Fruit fly (Drosophila melanogaster) whole organism, embryonic: ENCODE measurements around the gene Pka-C3.

Experiments used
- Atf6 ChIP-seq: fragments of 200-800 bp; sonication (Bioruptor generic); IDR thresholded peaks from 2 replicates; pipeline ENCODE4 v1.3.6; 2022; ENCODE audit warnings: missing biosample characterization, missing genetic modification characterization
- Bteb2 ChIP-seq: fragments of 200-800 bp; sonication (Bioruptor generic); optimal IDR thresholded peaks from 2 replicates; lab custom pipeline; 2016; ENCODE audit warnings: missing biosample characterization, missing genetic modification characterization
- CG10431 ChIP-seq: fragments of 200-800 bp; sonication (Bioruptor generic); optimal IDR thresholded peaks from 3 replicates; lab custom pipeline; 2018; ENCODE audit warnings: missing biosample characterization, mild to moderate bottlenecking, missing genetic modification characterization
- CG10654 ChIP-seq: fragments of 200-800 bp; sonication (Bioruptor generic); optimal IDR thresholded peaks from 2 replicates; lab custom pipeline; 2016; ENCODE audit warnings: missing biosample characterization, missing genetic modification characterization
- CG11085 ChIP-seq: fragments of 200-800 bp; sonication (Bioruptor generic); IDR thresholded peaks from 2 replicates; pipeline ENCODE4 v1.3.6; 2022; ENCODE audit warnings: missing biosample characterization, missing genetic modification characterization
- CG12391 ChIP-seq: fragments of 200-800 bp; sonication (Bioruptor generic); optimal IDR thresholded peaks from 3 replicates; lab custom pipeline; 2018; ENCODE audit warnings: missing biosample characterization, mild to moderate bottlenecking, missing genetic modification characterization, moderate library complexity
- CG14014 ChIP-seq: fragments of 200-800 bp; sonication (Bioruptor generic); IDR thresholded peaks from 2 replicates; pipeline ENCODE4 v1.3.6; 2022; ENCODE audit warnings: missing biosample characterization, missing genetic modification characterization
- CG14860 ChIP-seq: fragments of 200-800 bp; sonication (Bioruptor generic); IDR thresholded peaks from 3 replicates; pipeline ENCODE4 v1.3.6; 2022; ENCODE audit warnings: missing biosample characterization, missing genetic modification characterization; ENCODE audit not compliant: partially characterized antibody
- CG17568 ChIP-seq: fragments of 200-800 bp; sonication (Bioruptor generic); optimal IDR thresholded peaks from 2 replicates; lab custom pipeline; 2018; ENCODE audit warnings: missing biosample characterization, mild to moderate bottlenecking, missing genetic modification characterization, moderate library complexity
- CG18476 ChIP-seq: fragments of 200-800 bp; sonication (Bioruptor generic); optimal IDR thresholded peaks from 2 replicates; lab custom pipeline; 2016; ENCODE audit warnings: missing biosample characterization, mild to moderate bottlenecking, missing genetic modification characterization
- CG18599 ChIP-seq: fragments of 200-800 bp; sonication (Bioruptor generic); optimal IDR thresholded peaks from 3 replicates; lab custom pipeline; 2017; ENCODE audit warnings: missing biosample characterization, missing genetic modification characterization, mild to moderate bottlenecking, moderate library complexity, missing genetic modification reagents
- CG2129 ChIP-seq: fragments of 200-800 bp; sonication (Bioruptor generic); IDR thresholded peaks from 2 replicates; pipeline ENCODE4 v1.3.6; 2022; ENCODE audit warnings: missing biosample characterization, missing genetic modification characterization; ENCODE audit not compliant: partially characterized antibody
- CG5953 ChIP-seq: fragments of 200-800 bp; sonication (Bioruptor generic); IDR thresholded peaks from 2 replicates; pipeline ENCODE4 v1.3.6; 2022; ENCODE audit warnings: missing biosample characterization, missing genetic modification characterization
- CG6272 ChIP-seq: fragments of 200-800 bp; sonication (Bioruptor generic); IDR thresholded peaks from 2 replicates; pipeline ENCODE4 v1.3.6; 2022; ENCODE audit warnings: missing biosample characterization, missing genetic modification characterization
- CG6683 ChIP-seq: fragments of 200-800 bp; sonication (Bioruptor generic); optimal IDR thresholded peaks from 2 replicates; lab custom pipeline; 2017; ENCODE audit warnings: missing biosample characterization, mild to moderate bottlenecking, missing genetic modification characterization, missing genetic modification reagents
- CG7372 ChIP-seq: fragments of 200-800 bp; sonication (Bioruptor generic); IDR thresholded peaks from 2 replicates; pipeline ENCODE4 v1.3.6; 2022; ENCODE audit warnings: missing biosample characterization, missing genetic modification characterization
- CG7556 ChIP-seq: fragments of 200-800 bp; sonication (Bioruptor generic); optimal IDR thresholded peaks from 2 replicates; lab custom pipeline; 2017; ENCODE audit warnings: missing biosample characterization, mild to moderate bottlenecking, missing genetic modification characterization
- CG9609 ChIP-seq: fragments of 200-800 bp; sonication (Bioruptor generic); optimal IDR thresholded peaks from 3 replicates; lab custom pipeline; 2016; ENCODE audit warnings: missing biosample characterization, missing genetic modification characterization
- CG9876 ChIP-seq: fragments of 200-800 bp; sonication (Bioruptor generic); optimal IDR thresholded peaks from 2 replicates; lab custom pipeline; 2016; ENCODE audit warnings: missing biosample characterization, missing genetic modification characterization
- Chrac-16 ChIP-seq: fragments of 200-800 bp; sonication (Bioruptor generic); optimal IDR thresholded peaks from 3 replicates; lab custom pipeline; 2016; ENCODE audit warnings: missing biosample characterization, missing genetic modification characterization
- CoRest ChIP-seq: fragments of 200-800 bp; sonication (Bioruptor generic); optimal IDR thresholded peaks from 3 replicates; lab custom pipeline; 2018; ENCODE audit warnings: missing biosample characterization, mild to moderate bottlenecking, missing genetic modification characterization, moderate library complexity
- Hey ChIP-seq: fragments of 200-800 bp; sonication (Bioruptor generic); optimal IDR thresholded peaks from 3 replicates; lab custom pipeline; 2018; ENCODE audit warnings: missing biosample characterization, mild to moderate bottlenecking, missing genetic modification characterization
- Hmr ChIP-seq: fragments of 200-800 bp; sonication (Bioruptor generic); optimal IDR thresholded peaks from 3 replicates; lab custom pipeline; 2017; ENCODE audit warnings: mild to moderate bottlenecking, missing biosample characterization, missing genetic modification reagents, missing genetic modification characterization
- Lhr ChIP-seq: fragments of 200-800 bp; sonication (Bioruptor generic); optimal IDR thresholded peaks from 3 replicates; lab custom pipeline; 2017; ENCODE audit warnings: mild to moderate bottlenecking, missing biosample characterization, missing genetic modification reagents, missing genetic modification characterization
- NfI ChIP-seq: fragments of 200-800 bp; sonication (Bioruptor generic); optimal IDR thresholded peaks from 3 replicates; lab custom pipeline; 2018; ENCODE audit warnings: missing biosample characterization, mild to moderate bottlenecking, missing genetic modification characterization, moderate library complexity
- Rx ChIP-seq: fragments of 200-800 bp; sonication (Bioruptor generic); IDR thresholded peaks from 2 replicates; pipeline ENCODE4 v1.3.6; 2022; ENCODE audit warnings: missing biosample characterization, missing genetic modification characterization
- Sox102F ChIP-seq: fragments of 200-800 bp; sonication (Bioruptor generic); optimal IDR thresholded peaks from 2 replicates; lab custom pipeline; 2018; ENCODE audit warnings: missing biosample characterization, mild to moderate bottlenecking, missing genetic modification characterization, moderate library complexity
- Tbp ChIP-seq: fragments of >200 bp; optimal IDR thresholded peaks from 2 replicates; lab custom pipeline; 2018; ENCODE audit warnings: missing biosample characterization, missing genetic modification characterization
- Xbp1 ChIP-seq: fragments of 200-800 bp; sonication (Bioruptor generic); optimal IDR thresholded peaks from 3 replicates; lab custom pipeline; 2016; ENCODE audit warnings: missing biosample characterization, mild to moderate bottlenecking, missing genetic modification characterization
- Xrp1 ChIP-seq: fragments of 200-800 bp; sonication (Bioruptor generic); IDR thresholded peaks from 2 replicates; pipeline ENCODE4 v1.3.6; 2022; ENCODE audit warnings: missing biosample characterization, missing genetic modification characterization
- gcm ChIP-seq: fragments of 200-800 bp; sonication (Bioruptor generic); optimal IDR thresholded peaks from 2 replicates; lab custom pipeline; 2019; ENCODE audit warnings: missing biosample characterization, mild to moderate bottlenecking, missing genetic modification characterization, moderate library complexity
- gro ChIP-seq: fragments of 200-800 bp; sonication (Bioruptor generic); optimal IDR thresholded peaks from 2 replicates; lab custom pipeline; 2016; ENCODE audit warnings: missing biosample characterization, missing genetic modification characterization
- her ChIP-seq: fragments of 200-800 bp; sonication (Bioruptor generic); optimal IDR thresholded peaks from 2 replicates; lab custom pipeline; 2016; ENCODE audit warnings: missing biosample characterization, missing genetic modification characterization
- jumu ChIP-seq: fragments of 200-800 bp; sonication (Bioruptor generic); optimal IDR thresholded peaks from 3 replicates; lab custom pipeline; 2016; ENCODE audit warnings: missing biosample characterization, missing genetic modification characterization
- kah ChIP-seq: fragments of 200-800 bp; sonication (Bioruptor generic); optimal IDR thresholded peaks from 2 replicates; lab custom pipeline; 2018; ENCODE audit warnings: missing biosample characterization, mild to moderate bottlenecking, missing genetic modification characterization
- lola ChIP-seq, 3 experiments: fragments of >200 bp in 2 of 3; fragments of 200-800 bp in 1 of 3; sonication (Bioruptor generic) in 1 of 3; optimal IDR thresholded peaks; 2 replicates each; lab custom pipeline; 2017 to 2019; ENCODE audit warnings: missing biosample characterization in 3 of 3, missing genetic modification characterization in 3 of 3, mild to moderate bottlenecking in 1 of 3, moderate library complexity in 1 of 3
- nau ChIP-seq: fragments of 200-800 bp; sonication (Bioruptor generic); optimal IDR thresholded peaks from 3 replicates; lab custom pipeline; 2017; ENCODE audit warnings: missing biosample characterization, mild to moderate bottlenecking, missing genetic modification characterization, missing genetic modification reagents
- p53 ChIP-seq: fragments of 200-800 bp; sonication (Bioruptor generic); optimal IDR thresholded peaks from 2 replicates; lab custom pipeline; 2016; ENCODE audit warnings: missing biosample characterization, missing genetic modification characterization
- pan ChIP-seq, 4 experiments: fragments of >200 bp in 3 of 4; fragments of 200-800 bp in 1 of 4; sonication (Bioruptor generic) in 1 of 4; optimal IDR thresholded peaks in 3 of 4; IDR thresholded peaks in 1 of 4; 2 replicates each; pipeline versions ENCODE4 v1.3.6 to Lab custom; 2017 to 2022; ENCODE audit warnings: missing biosample characterization in 2 of 4, missing genetic modification characterization in 2 of 4, mixed read lengths in 1 of 4
- pho ChIP-seq: fragments of 200-800 bp; sonication (Bioruptor generic); optimal IDR thresholded peaks from 2 replicates; lab custom pipeline; 2016; ENCODE audit warnings: missing biosample characterization, missing genetic modification characterization
- prd ChIP-seq, 3 experiments: fragments of >200 bp in 2 of 3; fragments of 200-800 bp in 1 of 3; sonication (Bioruptor generic) in 1 of 3; optimal IDR thresholded peaks in 2 of 3; IDR thresholded peaks in 1 of 3; 2 replicates in 2 of 3; 3 replicates in 1 of 3; pipeline versions ENCODE4 v1.3.6 to Lab custom; 2017 to 2022; ENCODE audit warnings: missing biosample characterization in 1 of 3, missing genetic modification characterization in 1 of 3
- sc ChIP-seq, 3 experiments: fragments of >200 bp in 2 of 3; fragments of 200-800 bp in 1 of 3; sonication (Bioruptor generic) in 1 of 3; optimal IDR thresholded peaks; 2 replicates in 2 of 3; 3 replicates in 1 of 3; lab custom pipeline; 2017; ENCODE audit warnings: mild to moderate bottlenecking in 1 of 3, missing biosample characterization in 1 of 3, missing genetic modification characterization in 1 of 3, missing genetic modification reagents in 1 of 3
- scrt ChIP-seq: fragments of 200-800 bp; sonication (Bioruptor generic); optimal IDR thresholded peaks from 2 replicates; lab custom pipeline; 2018; ENCODE audit warnings: missing biosample characterization, mild to moderate bottlenecking, missing genetic modification characterization, moderate library complexity
- sim ChIP-seq: fragments of 200-800 bp; sonication (Bioruptor generic); IDR thresholded peaks from 2 replicates; pipeline ENCODE4 v1.3.6; 2022; ENCODE audit warnings: missing biosample characterization, missing genetic modification characterization
- ssp ChIP-seq: fragments of 200-800 bp; sonication (Bioruptor generic); IDR thresholded peaks from 2 replicates; pipeline ENCODE4 v1.3.6; 2022; ENCODE audit warnings: missing biosample characterization, missing genetic modification characterization
- toy ChIP-seq: fragments of 200-800 bp; sonication (Bioruptor generic); IDR thresholded peaks from 2 replicates; pipeline ENCODE4 v1.3.6; 2022; ENCODE audit warnings: missing biosample characterization, missing genetic modification characterization
- wor ChIP-seq: fragments of 200-800 bp; sonication (Bioruptor generic); IDR thresholded peaks from 2 replicates; pipeline ENCODE4 v1.3.6; 2022; ENCODE audit warnings: missing biosample characterization, missing genetic modification characterization

The Pka-C3 gene

DNA sequence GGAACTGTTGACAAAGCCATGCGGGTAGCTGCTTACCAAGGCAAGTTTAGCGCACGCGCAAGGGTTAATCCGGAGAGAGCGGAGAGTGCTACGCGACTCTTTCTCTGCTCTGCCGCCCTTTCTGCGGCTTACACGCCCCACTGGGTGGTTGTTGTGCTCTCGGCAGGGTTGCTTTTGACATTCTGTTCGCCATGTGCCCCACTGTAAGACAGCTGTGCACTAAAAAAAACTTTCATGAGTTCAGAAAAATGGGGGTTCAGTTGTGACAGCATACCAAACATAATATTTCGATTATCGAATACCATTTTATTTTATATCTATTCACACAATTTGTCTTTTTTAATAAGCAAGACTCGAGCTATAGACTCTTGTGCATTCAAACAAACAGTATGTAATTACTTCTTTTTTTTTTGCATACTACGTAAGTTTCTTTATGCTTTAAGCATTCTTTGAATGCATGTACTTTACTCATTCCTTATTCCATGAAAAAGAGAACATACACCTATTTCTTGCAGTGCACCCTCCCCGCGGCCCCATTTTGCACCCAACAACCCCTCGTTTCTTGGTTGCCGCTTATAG lies 33.5 kb downstream of the Pka-C3 start (continued):
- peak; percentile 74 for TF ChIP-seq Hmr (GFP tag; lab: Kevin White, UChicago)
- TF ChIP-seq kah (GFP tag; lab: Kevin White, UChicago), result no peak
- peak; percentile 9 for TF ChIP-seq jumu (GFP tag; lab: Kevin White, UChicago)
- TF ChIP-seq CG7372 (GFP tag; lab: Robert Waterston, UW), result no peak
- no peak for TF ChIP-seq CG2129 (GFP tag; lab: Robert Waterston, UW)
- TF ChIP-seq CG14860 (GFP tag; lab: Robert Waterston, UW), result no peak
- TF ChIP-seq CG10654 (GFP tag; lab: Kevin White, UChicago), result no peak
- peak; percentile 89 for TF ChIP-seq CG18599 (GFP tag; lab: Kevin White, UChicago)
- no peak for TF ChIP-seq CG9876
- peak; percentile 53 for TF ChIP-seq CG12391 (tag; lab: Kevin White, UChicago)
- TF ChIP-seq, all 482 proteins: peak for 170

DNA sequence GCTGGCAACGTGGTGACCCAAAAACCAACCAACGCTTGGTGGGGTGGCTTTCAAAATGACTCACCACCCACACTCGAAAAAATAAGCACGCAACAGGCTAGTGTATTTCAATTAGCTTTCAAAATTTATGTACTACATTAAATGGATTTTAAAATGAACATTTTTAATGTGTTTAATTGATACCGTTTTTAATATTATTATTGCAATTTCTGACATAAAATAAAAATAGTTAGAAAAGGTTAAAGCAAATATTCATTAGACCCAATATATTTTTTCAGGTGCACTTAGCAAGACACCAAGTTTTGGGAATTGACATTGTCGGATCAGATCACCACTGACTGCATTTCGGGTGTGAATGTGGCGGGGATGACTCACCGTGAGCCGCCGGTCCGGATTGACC lies 48.3 kb downstream of the Pka-C3 start:
- TF ChIP-seq Hey (tag; lab: Kevin White, UChicago), result no peak
- no peak for TF ChIP-seq lola (GFP tag; optimal IDR thresholded peaks at IDR 0.05; lab: Kevin White, UChicago)
- no peak for TF ChIP-seq Lhr
- peak; percentile 32 for TF ChIP-seq Sox102F (GFP tag; lab: Kevin White, UChicago)
- TF ChIP-seq pan (optimal IDR thresholded peaks at IDR 0.05; lab: Kevin White, UChicago), result no peak
- no peak for TF ChIP-seq pan (GFP tag; optimal IDR thresholded peaks at IDR 0.05 in 1 of 2, IDR thresholded peaks at IDR 0.05 in 1 of 2)
- no peak for TF ChIP-seq sc (optimal IDR thresholded peaks at IDR 0.05; lab: Kevin White, UChicago)
- TF ChIP-seq sc (GFP tag; optimal IDR thresholded peaks at IDR 0.05; lab: Kevin White, UChicago), result no peak
- TF ChIP-seq CG11085 (GFP tag; lab: Robert Waterston, UW), result no peak
- no peak for TF ChIP-seq toy (GFP tag; lab: Robert Waterston, UW)
- peak; percentile 28 for TF ChIP-seq CoRest
- no peak for TF ChIP-seq CG18476
- no peak for TF ChIP-seq CG17568
- TF ChIP-seq Xbp1 (GFP tag; lab: Kevin White, UChicago), result peak; percentile 0
- TF ChIP-seq CG5953, result no peak
- TF ChIP-seq Atf6 (GFP tag; lab: Robert Waterston, UW), result no peak
- no peak for TF ChIP-seq her (GFP tag; lab: Kevin White, UChicago)
- TF ChIP-seq gcm (GFP tag; lab: Kevin White, UChicago), result no peak
- TF ChIP-seq CG9609 (GFP tag; lab: Kevin White, UChicago), result no peak
- TF ChIP-seq CG6683 (GFP tag; lab: Kevin White, UChicago), result no peak
- TF ChIP-seq gro, result no peak
- no peak for TF ChIP-seq p53 (GFP tag; lab: Kevin White, UChicago)
- TF ChIP-seq Rx (GFP tag; lab: Robert Waterston, UW), result no peak
- TF ChIP-seq prd (optimal IDR thresholded peaks at IDR 0.05; lab: Kevin White, UChicago), result no peak
- TF ChIP-seq prd (GFP tag; IDR thresholded peaks at IDR 0.05; lab: Robert Waterston, UW), result 0 out of 3 replicates have a peak, but pooled peaks have one; percentile 22
- TF ChIP-seq nau (GFP tag; lab: Kevin White, UChicago), result no peak
- no peak for TF ChIP-seq wor (GFP tag; lab: Robert Waterston, UW)
- 0 out of 2 replicates have a peak, but pooled peaks have one; percentile 7 for TF ChIP-seq ssp (GFP tag; lab: Robert Waterston, UW)
- TF ChIP-seq CG10431, result no peak
- no peak for TF ChIP-seq jumu (GFP tag; lab: Kevin White, UChicago)
- TF ChIP-seq sim (GFP tag; lab: Robert Waterston, UW), result no peak
- no peak for TF ChIP-seq Chrac-16 (GFP tag; lab: Kevin White, UChicago)
- TF ChIP-seq CG14014, result no peak
- no peak for TF ChIP-seq Tbp
- TF ChIP-seq CG6272 (GFP tag; lab: Robert Waterston, UW), result no peak
- peak; percentile 24 for TF ChIP-seq CG7556 (GFP tag; lab: Kevin White, UChicago)
- no peak for TF ChIP-seq scrt (GFP tag; lab: Kevin White, UChicago)
- no peak for TF ChIP-seq pho (GFP tag; lab: Kevin White, UChicago)
- TF ChIP-seq NfI (GFP tag; lab: Kevin White, UChicago), result no peak
- peak; percentile 45; the same call in 1 of the 2 replicates for TF ChIP-seq Xrp1
- no peak for TF ChIP-seq Bteb2
